Fruit fly (Drosophila melanogaster): Measurements from ENCODE around the gene CG5397.

DNA sequence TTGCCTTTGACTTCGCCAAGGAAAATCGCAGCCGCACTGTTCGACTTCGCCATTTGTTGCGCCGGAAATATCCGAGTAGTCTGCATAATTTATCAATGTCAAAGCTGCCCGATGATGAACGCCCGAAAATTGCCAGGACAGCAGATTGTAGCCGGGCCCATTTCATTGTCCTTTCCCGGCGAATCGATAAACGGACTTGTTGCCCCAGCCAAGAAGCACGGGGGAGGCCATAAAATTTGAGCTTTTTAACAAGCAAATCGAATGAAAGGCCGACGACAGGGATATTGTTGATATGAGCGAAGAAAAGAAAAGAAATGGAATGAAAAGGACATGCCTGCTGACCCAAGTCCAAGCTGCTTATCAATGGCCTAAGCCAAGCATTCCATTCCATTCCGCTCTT lies 22.8 kb downstream of the CG5397 start:
- no peak for TF ChIP-seq Dll (GFP tag; IDR thresholded peaks at IDR 0.05; ENCODE audit: partially characterized antibody)
- no peak for TF ChIP-seq pfk (GFP tag; optimal IDR thresholded peaks at IDR 0.05)
- no peak for TF ChIP-seq CG9876 (GFP tag; optimal IDR thresholded peaks at IDR 0.05)
- TF ChIP-seq CG17385 (GFP tag; optimal IDR thresholded peaks at IDR 0.05): no peak
- TF ChIP-seq CG7357 (GFP tag; IDR thresholded peaks at IDR 0.05): no peak
- no peak for TF ChIP-seq fd96Cb (tag; optimal IDR thresholded peaks at IDR 0.05)
- no peak for TF ChIP-seq CG10366 (GFP tag; IDR thresholded peaks at IDR 0.05)
